Fruit fly (Drosophila melanogaster) whole organism, embryonic: Measurements from ENCODE around the gene CG5188.

ENCODE experiments used
- Atf-2 ChIP-seq: fragments of 200-800 bp; sonication (Bioruptor generic); optimal IDR thresholded peaks from 2 replicates; lab custom pipeline; 2016; ENCODE audit warnings: missing biosample characterization, missing genetic modification characterization
- B-H1 ChIP-seq: fragments of 200-800 bp; sonication (Bioruptor generic); IDR thresholded peaks from 3 replicates; pipeline ENCODE4 v1.3.6; 2022; ENCODE audit warnings: missing biosample characterization, missing genetic modification characterization
- CG11398 ChIP-seq: fragments of 200-800 bp; sonication (Bioruptor generic); optimal IDR thresholded peaks from 2 replicates; lab custom pipeline; 2016; ENCODE audit warnings: missing biosample characterization, missing genetic modification characterization
- CG11456 ChIP-seq: fragments of 200-800 bp; sonication (Bioruptor generic); IDR thresholded peaks from 3 replicates; pipeline ENCODE4 v1.3.6; 2022; ENCODE audit warnings: missing biosample characterization, missing genetic modification characterization
- CG12104 ChIP-seq: fragments of 200-800 bp; sonication (Bioruptor generic); optimal IDR thresholded peaks from 3 replicates; lab custom pipeline; 2016; ENCODE audit warnings: missing biosample characterization, missing genetic modification characterization
- CG12236 ChIP-seq: fragments of 200-800 bp; sonication (Bioruptor generic); optimal IDR thresholded peaks from 2 replicates; lab custom pipeline; 2016; ENCODE audit warnings: missing biosample characterization, missing genetic modification characterization
- CG12299 ChIP-seq: fragments of 200-800 bp; sonication (Bioruptor generic); optimal IDR thresholded peaks from 2 replicates; lab custom pipeline; 2018; ENCODE audit warnings: missing biosample characterization, mild to moderate bottlenecking, missing genetic modification characterization
- CG13296 ChIP-seq: fragments of 200-800 bp; sonication (Bioruptor generic); optimal IDR thresholded peaks from 3 replicates; lab custom pipeline; 2018; ENCODE audit warnings: missing biosample characterization, mild to moderate bottlenecking, missing genetic modification characterization
- CG14014 ChIP-seq: fragments of 200-800 bp; sonication (Bioruptor generic); IDR thresholded peaks from 2 replicates; pipeline ENCODE4 v1.3.6; 2022; ENCODE audit warnings: missing biosample characterization, missing genetic modification characterization
- CG14441 ChIP-seq: fragments of 200-800 bp; sonication (Bioruptor generic); IDR thresholded peaks from 2 replicates; pipeline ENCODE4 v1.3.6; 2022; ENCODE audit warnings: missing biosample characterization, missing genetic modification characterization
- CG14965 ChIP-seq: fragments of 200-800 bp; sonication (Bioruptor generic); optimal IDR thresholded peaks from 2 replicates; lab custom pipeline; 2016; ENCODE audit warnings: missing biosample characterization, missing genetic modification characterization, borderline replicate concordance
- CG15011 ChIP-seq: fragments of 200-800 bp; sonication (Bioruptor generic); optimal IDR thresholded peaks from 3 replicates; lab custom pipeline; 2018; ENCODE audit warnings: missing biosample characterization, mild to moderate bottlenecking, missing genetic modification characterization
- CG1602 ChIP-seq: fragments of 200-800 bp; sonication (Bioruptor generic); optimal IDR thresholded peaks from 3 replicates; lab custom pipeline; 2016; ENCODE audit warnings: missing biosample characterization, missing genetic modification characterization
- CG2120 ChIP-seq: fragments of 200-800 bp; sonication (Bioruptor generic); optimal IDR thresholded peaks from 3 replicates; lab custom pipeline; 2016; ENCODE audit warnings: missing biosample characterization, missing genetic modification characterization
- CG30020 ChIP-seq: fragments of 200-800 bp; optimal IDR thresholded peaks from 2 replicates; lab custom pipeline; 2019; ENCODE audit warnings: missing biosample characterization, mild to moderate bottlenecking, missing genetic modification characterization, moderate library complexity
- CG3065 ChIP-seq: fragments of 200-800 bp; sonication (Bioruptor generic); optimal IDR thresholded peaks from 2 replicates; lab custom pipeline; 2016; ENCODE audit warnings: missing biosample characterization, missing genetic modification characterization
- CG31441 ChIP-seq: fragments of 200-800 bp; sonication (Bioruptor generic); IDR thresholded peaks from 2 replicates; pipeline ENCODE4 v1.3.6; 2022; ENCODE audit warnings: missing biosample characterization, missing genetic modification characterization
- CG3281 ChIP-seq: fragments of 200-800 bp; sonication (Bioruptor generic); optimal IDR thresholded peaks from 3 replicates; lab custom pipeline; 2017; ENCODE audit warnings: missing biosample characterization, mild to moderate bottlenecking, missing genetic modification characterization
- CG4328 ChIP-seq: fragments of 200-800 bp; sonication (Bioruptor generic); optimal IDR thresholded peaks from 3 replicates; lab custom pipeline; 2017; ENCODE audit warnings: missing biosample characterization, missing genetic modification reagents, missing genetic modification characterization
- CG43689 ChIP-seq: fragments of 200-800 bp; sonication (Bioruptor generic); IDR thresholded peaks from 2 replicates; pipeline ENCODE4 v1.3.6; 2022; ENCODE audit warnings: missing biosample characterization, missing genetic modification characterization
- CG4617 ChIP-seq: fragments of 200-800 bp; sonication (Bioruptor generic); optimal IDR thresholded peaks from 3 replicates; lab custom pipeline; 2016; ENCODE audit warnings: missing biosample characterization, missing genetic modification characterization, borderline replicate concordance
- CG6654 ChIP-seq: fragments of 200-800 bp; sonication (Bioruptor generic); optimal IDR thresholded peaks from 2 replicates; lab custom pipeline; 2017; ENCODE audit warnings: missing biosample characterization, mild to moderate bottlenecking, missing genetic modification characterization
- CG6765 ChIP-seq: fragments of 200-800 bp; sonication (Bioruptor generic); optimal IDR thresholded peaks from 3 replicates; lab custom pipeline; 2017; ENCODE audit warnings: missing biosample characterization, mild to moderate bottlenecking, missing genetic modification characterization
- CG6791 ChIP-seq: fragments of 200-800 bp; sonication (Bioruptor generic); IDR thresholded peaks from 3 replicates; pipeline ENCODE4 v1.3.6; 2022; ENCODE audit warnings: missing biosample characterization, missing genetic modification characterization; ENCODE audit not compliant: partially characterized antibody
- CG8290 ChIP-seq, 3 experiments: fragments of 200-800 bp; sonication (Bioruptor generic); optimal IDR thresholded peaks; 2 replicates each; lab custom pipeline; 2016 to 2019; ENCODE audit warnings: missing biosample characterization in 3 of 3, missing genetic modification characterization in 3 of 3, mild to moderate bottlenecking in 2 of 3, moderate library complexity in 1 of 3
- CG8924 ChIP-seq: fragments of 200-800 bp; optimal IDR thresholded peaks from 3 replicates; lab custom pipeline; 2019; ENCODE audit warnings: missing biosample characterization, mild to moderate bottlenecking, missing genetic modification characterization, moderate library complexity
- Doc3 ChIP-seq: fragments of 200-800 bp; sonication (Bioruptor generic); IDR thresholded peaks from 3 replicates; pipeline ENCODE4 v1.3.6; 2022; ENCODE audit warnings: missing biosample characterization, missing genetic modification characterization; ENCODE audit not compliant: partially characterized antibody
- H2.0 ChIP-seq: fragments of 200-800 bp; sonication (Bioruptor generic); IDR thresholded peaks from 2 replicates; pipeline ENCODE4 v1.3.6; 2022; ENCODE audit warnings: missing biosample characterization, missing genetic modification characterization
- Nf-YA ChIP-seq: fragments of 200-800 bp; sonication (Bioruptor generic); IDR thresholded peaks from 2 replicates; pipeline ENCODE4 v1.3.6; 2022; ENCODE audit warnings: missing biosample characterization, missing genetic modification characterization
- Nf-YB ChIP-seq: fragments of 200-800 bp; sonication (Bioruptor generic); optimal IDR thresholded peaks from 3 replicates; lab custom pipeline; 2019; ENCODE audit warnings: missing biosample characterization, mild to moderate bottlenecking, missing genetic modification characterization, moderate library complexity
- Pdp1 ChIP-seq, 2 experiments: fragments of 200-800 bp; sonication (Bioruptor generic); optimal IDR thresholded peaks; 3 replicates each; lab custom pipeline; 2016; ENCODE audit warnings: missing biosample characterization in 2 of 2, missing genetic modification characterization in 2 of 2, mild to moderate bottlenecking in 1 of 2, moderate library complexity in 1 of 2
- Ssrp ChIP-seq: fragments of 200-800 bp; sonication (Bioruptor generic); optimal IDR thresholded peaks from 2 replicates; lab custom pipeline; 2018; ENCODE audit warnings: missing biosample characterization, mild to moderate bottlenecking, missing genetic modification characterization, moderate library complexity
- bab2 ChIP-seq: fragments of 200-800 bp; sonication (Bioruptor generic); optimal IDR thresholded peaks from 2 replicates; lab custom pipeline; 2016; ENCODE audit warnings: missing biosample characterization, missing genetic modification characterization
- bcd ChIP-seq: fragments of 200-800 bp; sonication (Bioruptor generic); optimal IDR thresholded peaks from 2 replicates; lab custom pipeline; 2017; ENCODE audit warnings: missing biosample characterization, mild to moderate bottlenecking, missing genetic modification characterization
- chn ChIP-seq: fragments of 200-800 bp; sonication (Bioruptor generic); optimal IDR thresholded peaks from 2 replicates; lab custom pipeline; 2016; ENCODE audit warnings: missing biosample characterization, missing genetic modification characterization
- danr ChIP-seq: fragments of 200-800 bp; sonication (Bioruptor generic); IDR thresholded peaks from 2 replicates; pipeline ENCODE4 v1.3.6; 2022; ENCODE audit warnings: missing biosample characterization, missing genetic modification characterization
- eve ChIP-seq, 2 experiments: fragments of >200 bp; optimal IDR thresholded peaks; 2 replicates each; lab custom pipeline; 2017; ENCODE audit warnings: missing biosample characterization in 2 of 2, missing genetic modification characterization in 2 of 2
- fu2 ChIP-seq: fragments of 200-800 bp; sonication (Bioruptor generic); optimal IDR thresholded peaks from 2 replicates; lab custom pipeline; 2016; ENCODE audit warnings: missing biosample characterization, missing genetic modification characterization
- gem ChIP-seq: fragments of 200-800 bp; sonication (Bioruptor generic); optimal IDR thresholded peaks from 2 replicates; lab custom pipeline; 2019; ENCODE audit warnings: missing biosample characterization, mild to moderate bottlenecking, missing genetic modification characterization, moderate library complexity
- h ChIP-seq: fragments of >200 bp; optimal IDR thresholded peaks from 2 replicates; lab custom pipeline; 2017
- kah ChIP-seq: fragments of 200-800 bp; sonication (Bioruptor generic); optimal IDR thresholded peaks from 2 replicates; lab custom pipeline; 2018; ENCODE audit warnings: missing biosample characterization, mild to moderate bottlenecking, missing genetic modification characterization
- lbe ChIP-seq: fragments of 200-800 bp; sonication (Bioruptor generic); optimal IDR thresholded peaks from 2 replicates; lab custom pipeline; 2016; ENCODE audit warnings: missing biosample characterization, mild to moderate bottlenecking, missing genetic modification characterization
- mam ChIP-seq: fragments of 200-800 bp; sonication (Bioruptor generic); optimal IDR thresholded peaks from 3 replicates; lab custom pipeline; 2016; ENCODE audit warnings: missing biosample characterization, missing genetic modification characterization
- pan ChIP-seq, 4 experiments: fragments of >200 bp in 3 of 4; fragments of 200-800 bp in 1 of 4; sonication (Bioruptor generic) in 1 of 4; optimal IDR thresholded peaks in 3 of 4; IDR thresholded peaks in 1 of 4; 2 replicates each; pipeline versions ENCODE4 v1.3.6 to Lab custom; 2017 to 2022; ENCODE audit warnings: missing biosample characterization in 2 of 4, missing genetic modification characterization in 2 of 4, mixed read lengths in 1 of 4
- sisA ChIP-seq: fragments of 200-800 bp; sonication (Bioruptor generic); IDR thresholded peaks from 2 replicates; pipeline ENCODE4 v1.3.6; 2022; ENCODE audit warnings: missing biosample characterization, missing genetic modification characterization
- slbo ChIP-seq: fragments of 200-800 bp; sonication (Bioruptor generic); IDR thresholded peaks from 2 replicates; pipeline ENCODE4 v1.3.6; 2022; ENCODE audit warnings: missing biosample characterization, missing genetic modification characterization
- slou ChIP-seq: fragments of 200-800 bp; sonication (Bioruptor generic); optimal IDR thresholded peaks from 3 replicates; lab custom pipeline; 2016; ENCODE audit warnings: missing biosample characterization, missing genetic modification characterization
- stc ChIP-seq: fragments of 200-800 bp; sonication (Bioruptor generic); IDR thresholded peaks from 2 replicates; pipeline ENCODE4 v1.3.6; 2022; ENCODE audit warnings: missing biosample characterization, missing genetic modification characterization
- tio ChIP-seq: fragments of 200-800 bp; sonication (Bioruptor generic); optimal IDR thresholded peaks from 2 replicates; lab custom pipeline; 2017; ENCODE audit warnings: missing biosample characterization, missing genetic modification characterization, inconsistent platforms
- wek ChIP-seq: fragments of 200-800 bp; sonication (Bioruptor generic); optimal IDR thresholded peaks from 3 replicates; lab custom pipeline; 2018; ENCODE audit warnings: missing biosample characterization, mild to moderate bottlenecking, missing genetic modification characterization, moderate library complexity

Gene CG5188

DNA sequence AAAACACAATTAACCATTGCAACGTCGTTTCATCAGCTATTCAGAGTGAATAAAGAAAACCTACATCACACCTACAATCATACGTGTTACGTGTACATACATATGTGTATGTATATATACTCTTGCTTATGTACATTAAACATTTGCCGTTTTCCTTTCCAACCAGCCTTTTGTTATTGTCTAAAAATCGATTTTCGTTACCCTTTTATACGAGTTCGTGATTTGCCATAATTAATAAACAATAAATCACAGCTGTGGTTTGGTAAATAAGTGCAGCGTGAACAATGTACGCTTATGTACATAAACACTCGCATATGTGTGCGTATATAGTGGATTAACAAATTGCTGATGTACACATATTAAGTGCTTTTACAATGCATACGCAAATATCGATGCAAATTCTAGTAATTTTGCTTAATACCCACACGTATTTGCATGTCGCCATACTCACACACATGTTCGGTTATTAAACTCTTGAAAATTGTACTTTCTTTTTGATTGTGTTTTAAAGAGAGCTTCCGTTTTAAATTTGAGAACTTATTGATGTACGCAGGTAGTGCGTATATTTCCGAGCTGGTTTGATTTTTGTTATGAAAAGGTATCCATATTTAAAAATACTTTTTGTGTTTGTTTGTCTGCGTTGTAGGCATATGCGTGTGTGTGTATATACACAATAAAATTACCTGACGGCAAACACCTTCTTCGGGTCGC is 31.6 kb upstream of the CG5188 start (continued):
- TF ChIP-seq h (lab: Kevin White, UChicago): no peak
- no peak for TF ChIP-seq CG6765
- TF ChIP-seq CG8924 (tag; lab: Kevin White, UChicago): peak; percentile 12
- no peak for TF ChIP-seq danr (GFP tag; lab: Robert Waterston, UW)
- no peak for TF ChIP-seq CG3065 (GFP tag; lab: Kevin White, UChicago)
- no peak for TF ChIP-seq Nf-YB
- TF ChIP-seq CG2120 (GFP tag; lab: Kevin White, UChicago): no peak
- no peak for TF ChIP-seq slou (GFP tag; lab: Kevin White, UChicago)
- no peak for TF ChIP-seq chn
- no peak for TF ChIP-seq CG6654
- peak in 1 of 2 experiments; percentile 74 for TF ChIP-seq Pdp1 (GFP tag; optimal IDR thresholded peaks at IDR 0.05; lab: Kevin White, UChicago)
- TF ChIP-seq CG4328 (GFP tag; lab: Kevin White, UChicago): no peak
- TF ChIP-seq H2.0 (GFP tag; lab: Robert Waterston, UW): no peak
- peak; percentile 42 for TF ChIP-seq wek
- TF ChIP-seq CG11398 (GFP tag; lab: Kevin White, UChicago): no peak
- TF ChIP-seq CG12299 (tag; lab: Kevin White, UChicago): peak; percentile 23
- TF ChIP-seq CG12236 (GFP tag; lab: Kevin White, UChicago): no peak
- TF ChIP-seq Ssrp (tag; lab: Kevin White, UChicago): no peak
- no peak for TF ChIP-seq CG1602
- no peak for TF ChIP-seq B-H1
- TF ChIP-seq CG4617 (GFP tag; lab: Kevin White, UChicago): peak; percentile 17
- no peak for TF ChIP-seq CG14441
- TF ChIP-seq Atf-2 (GFP tag; lab: Kevin White, UChicago): no peak
- TF ChIP-seq CG14014 (GFP tag; lab: Robert Waterston, UW): peak; percentile 27; the same call in 1 of the 2 replicates
- no peak for TF ChIP-seq CG12104 (GFP tag; lab: Kevin White, UChicago)
- no peak for TF ChIP-seq mam (GFP tag; lab: Kevin White, UChicago)
- TF ChIP-seq CG15011 (GFP tag; lab: Kevin White, UChicago): no peak
- no peak for TF ChIP-seq slbo (GFP tag; lab: Robert Waterston, UW)
- no peak for TF ChIP-seq tio (GFP tag; lab: Kevin White, UChicago)
- no peak for TF ChIP-seq kah
- no peak for TF ChIP-seq stc (GFP tag; lab: Robert Waterston, UW)
- no peak for TF ChIP-seq bcd (GFP tag; lab: Kevin White, UChicago)
- TF ChIP-seq CG30020 (tag; lab: Kevin White, UChicago): peak; percentile 59
- no peak for TF ChIP-seq sisA (GFP tag; lab: Robert Waterston, UW)
- TF ChIP-seq gem: no peak
- no peak for TF ChIP-seq Nf-YA (GFP tag; lab: Robert Waterston, UW)
- TF ChIP-seq CG3281 (GFP tag; lab: Kevin White, UChicago): peak; percentile 5
- TF ChIP-seq fu2 (GFP tag; lab: Kevin White, UChicago): no peak
- no peak for TF ChIP-seq CG6791 (GFP tag; lab: Robert Waterston, UW)
- no peak for TF ChIP-seq Doc3 (GFP tag; lab: Robert Waterston, UW)
- TF ChIP-seq eve (GFP tag; optimal IDR thresholded peaks at IDR 0.05; lab: Kevin White, UChicago): peak in 1 of 2 experiments; percentile 91
- no peak for TF ChIP-seq CG8290 (GFP tag; optimal IDR thresholded peaks at IDR 0.05; lab: Kevin White, UChicago)
- TF ChIP-seq CG8290 (tag; optimal IDR thresholded peaks at IDR 0.05; lab: Kevin White, UChicago): no peak
- TF ChIP-seq pan (optimal IDR thresholded peaks at IDR 0.05; lab: Kevin White, UChicago): no peak
- TF ChIP-seq pan (GFP tag; optimal IDR thresholded peaks at IDR 0.05 in 1 of 2, IDR thresholded peaks at IDR 0.05 in 1 of 2): no peak
- TF ChIP-seq CG11456 (GFP tag; lab: Robert Waterston, UW): no peak
- TF ChIP-seq CG14965: no peak
- TF ChIP-seq CG43689 (GFP tag; lab: Robert Waterston, UW): no peak
- no peak for TF ChIP-seq CG31441
- no peak for TF ChIP-seq lbe (GFP tag; lab: Kevin White, UChicago)
- peak; percentile 60 for TF ChIP-seq CG13296 (GFP tag; lab: Kevin White, UChicago)
- no peak for TF ChIP-seq bab2
